Worm (Caenorhabditis elegans): Measurements from ENCODE around the gene C48B4.8.
A peak's percentile ranks its signal among the peaks of the same experiment; 100 is the strongest.

Gene C48B4.8

ce11 chrIII:9580039-9580891, 19.2 kb upstream of the C48B4.8 start, which contains the start of gene ced-7:
ced-7 (minus strand) TSS chrIII:9580089.
- TF ChIP-seq zip-8 (tag; optimal IDR thresholded peaks at IDR 0.05), result no peak
- TF ChIP-seq ztf-11 (tag; optimal IDR thresholded peaks at IDR 0.05), result no peak
- TF ChIP-seq blmp-1 (tag; optimal IDR thresholded peaks at IDR 0.05), result no peak
- TF ChIP-seq ceh-83 (GFP tag; optimal IDR thresholded peaks at IDR 0.05), result no peak
- no peak for TF ChIP-seq sptf-1 (tag; optimal IDR thresholded peaks at IDR 0.05)
- TF ChIP-seq snpc-4 (tag; optimal IDR thresholded peaks at IDR 0.05), result no peak
- TF ChIP-seq cnd-1 (tag; optimal IDR thresholded peaks at IDR 0.05), result no peak
- TF ChIP-seq ces-1 (GFP tag; optimal IDR thresholded peaks at IDR 0.05), result peak; percentile 11
- no peak for TF ChIP-seq elt-3 (tag; optimal IDR thresholded peaks at IDR 0.05)
- peak; percentile 35 for TF ChIP-seq mep-1 (tag; optimal IDR thresholded peaks at IDR 0.05)
- TF ChIP-seq ham-2 (GFP tag; optimal IDR thresholded peaks at IDR 0.05), result no peak
- TF ChIP-seq bed-3 (GFP tag; optimal IDR thresholded peaks at IDR 0.05), result no peak
- no peak for TF ChIP-seq lsy-2 (tag; optimal IDR thresholded peaks at IDR 0.05)

- TF ChIP-seq mls-2 (tag; optimal IDR thresholded peaks at IDR 0.05) (no peak), ceh-39 (tag; optimal IDR thresholded peaks at IDR 0.05) (no peak), elt-1 (tag; optimal IDR thresholded peaks at IDR 0.05; ENCODE audit: borderline replicate concordance, insufficient read depth) (no peak), unc-120 (tag; optimal IDR thresholded peaks at IDR 0.05; ENCODE audit: poor library complexity, severe bottlenecking) (no peak), M03D4.4 (tag; optimal IDR thresholded peaks at IDR 0.05) (no peak), drap-1 (GFP tag; optimal IDR thresholded peaks at IDR 0.05) (no peak), nhr-237 (tag; optimal IDR thresholded peaks at IDR 0.05) (no peak), blmp-1 (tag; optimal IDR thresholded peaks at IDR 0.05) (no peak), lin-13 (tag; optimal IDR thresholded peaks at IDR 0.05) (no peak), hlh-1 (tag; optimal IDR thresholded peaks at IDR 0.05) (no peak), lin-32 (GFP tag; optimal IDR thresholded peaks at IDR 0.05) (no peak), sptf-1 (tag; optimal IDR thresholded peaks at IDR 0.05) (no peak), lsy-2 (tag; optimal IDR thresholded peaks at IDR 0.05) (no peak), unc-39 (tag; optimal IDR thresholded peaks at IDR 0.05) (no peak), nhr-28 (tag; optimal IDR thresholded peaks at IDR 0.05) (no peak)
These were observed 9.8 kb upstream of the C48B4.8 start for ce11 chrIII:9570869-9571268.

- no peak for TF ChIP-seq unc-120 (tag; optimal IDR thresholded peaks at IDR 0.05; ENCODE audit: poor library complexity, severe bottlenecking)
- TF ChIP-seq mls-2 (tag; optimal IDR thresholded peaks at IDR 0.05), result no peak
- no peak for TF ChIP-seq blmp-1 (tag; optimal IDR thresholded peaks at IDR 0.05)
- no peak for TF ChIP-seq elt-3 (tag; optimal IDR thresholded peaks at IDR 0.05)
- no peak for TF ChIP-seq unc-39 (tag; optimal IDR thresholded peaks at IDR 0.05)
- TF ChIP-seq M03D4.4 (tag; optimal IDR thresholded peaks at IDR 0.05), result no peak
- no peak for TF ChIP-seq mep-1 (tag; optimal IDR thresholded peaks at IDR 0.05)
- no peak for TF ChIP-seq sem-2 (GFP tag; optimal IDR thresholded peaks at IDR 0.05)
- TF ChIP-seq nhr-237 (tag; optimal IDR thresholded peaks at IDR 0.05), result no peak
- TF ChIP-seq ceh-39 (tag; optimal IDR thresholded peaks at IDR 0.05), result no peak
These were observed 7.4 kb upstream of the C48B4.8 start, which contains the start of gene C48B4.13 for ce11 chrIII:9568451-9568850. C48B4.13 (plus strand) TSS chrIII:9568751.

ce11 chrIII:9565973-9566372, 4.9 kb upstream of the C48B4.8 start, which contains the start of gene C48B4.11:
C48B4.11 (minus strand) TSS chrIII:9566115.
- no peak for TF ChIP-seq nhr-28 (tag; optimal IDR thresholded peaks at IDR 0.05)
- TF ChIP-seq unc-120 (tag; optimal IDR thresholded peaks at IDR 0.05; ENCODE audit: poor library complexity, severe bottlenecking), result no peak
- TF ChIP-seq sem-2 (GFP tag; optimal IDR thresholded peaks at IDR 0.05), result no peak
- no peak for TF ChIP-seq unc-39 (tag; optimal IDR thresholded peaks at IDR 0.05)
- no peak for TF ChIP-seq ztf-11 (tag; optimal IDR thresholded peaks at IDR 0.05)
- no peak for TF ChIP-seq M03D4.4 (tag; optimal IDR thresholded peaks at IDR 0.05)
- no peak for TF ChIP-seq mab-5 (tag; optimal IDR thresholded peaks at IDR 0.05)
- TF ChIP-seq ceh-39 (tag; optimal IDR thresholded peaks at IDR 0.05), result no peak
- no peak for TF ChIP-seq zip-8 (tag; optimal IDR thresholded peaks at IDR 0.05)
- no peak for TF ChIP-seq nhr-2 (tag; optimal IDR thresholded peaks at IDR 0.05)
- TF ChIP-seq lin-13 (tag; optimal IDR thresholded peaks at IDR 0.05), result no peak
- TF ChIP-seq lin-32 (GFP tag; optimal IDR thresholded peaks at IDR 0.05), result no peak
- no peak for TF ChIP-seq hlh-1 (tag; optimal IDR thresholded peaks at IDR 0.05)
- no peak for TF ChIP-seq cnd-1 (tag; optimal IDR thresholded peaks at IDR 0.05)
- TF ChIP-seq flh-1 (GFP tag; optimal IDR thresholded peaks at IDR 0.05), result no peak
- no peak for TF ChIP-seq ceh-83 (GFP tag; optimal IDR thresholded peaks at IDR 0.05)
- TF ChIP-seq unc-62 (GFP tag; optimal IDR thresholded peaks at IDR 0.05), result no peak
- no peak for TF ChIP-seq nhr-76 (tag; optimal IDR thresholded peaks at IDR 0.05)
